Worm (Caenorhabditis elegans): ENCODE results near the gene grl-8.

DNA sequence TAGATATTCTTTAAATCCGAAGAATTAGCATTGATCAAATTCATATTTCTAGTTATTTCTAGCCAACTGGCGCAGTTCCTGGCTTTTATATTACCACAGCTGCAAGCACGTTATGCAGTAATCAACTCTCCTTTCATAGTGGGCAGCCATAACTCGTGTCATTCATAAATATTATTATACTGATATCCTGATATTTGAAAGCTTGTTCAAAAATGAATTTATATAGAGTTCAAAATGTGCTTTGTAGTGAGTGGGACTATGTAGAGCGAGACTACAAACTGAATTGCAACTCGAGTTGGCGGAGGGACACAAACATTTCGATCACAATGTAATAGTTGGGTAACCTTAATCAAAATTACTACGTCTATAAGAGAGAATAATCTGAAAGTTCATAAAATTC is 38.8 kb upstream of the grl-8 start, which contains the start of gene srh-30:
- TF ChIP-seq nhr-2 (tag; optimal IDR thresholded peaks at IDR 0.05) (no peak), ceh-43 (GFP tag; optimal IDR thresholded peaks at IDR 0.05) (no peak), lin-13 (tag; optimal IDR thresholded peaks at IDR 0.05) (no peak), lin-32 (GFP tag; optimal IDR thresholded peaks at IDR 0.05) (no peak), pha-4 (tag; optimal IDR thresholded peaks at IDR 0.05) (no peak), elt-3 (tag; optimal IDR thresholded peaks at IDR 0.05) (no peak), sptf-1 (tag; optimal IDR thresholded peaks at IDR 0.05) (no peak), unc-62 (GFP tag; optimal IDR thresholded peaks at IDR 0.05) (no peak), mab-5 (tag; optimal IDR thresholded peaks at IDR 0.05) (no peak), nhr-12 (tag; optimal IDR thresholded peaks at IDR 0.05) (no peak), nhr-237 (tag; optimal IDR thresholded peaks at IDR 0.05) (no peak)
